Fruit fly (Drosophila melanogaster) whole organism, embryonic: ENCODE results near the gene Nprl3.

Source experiments
- BEAF-32 ChIP-seq: fragments of 200-800 bp; sonication (Bioruptor generic); optimal IDR thresholded peaks from 3 replicates; lab custom pipeline; 2017; ENCODE audit warnings: missing biosample characterization, missing genetic modification characterization, mild to moderate bottlenecking, moderate library complexity, missing genetic modification reagents
- CG11247 ChIP-seq: fragments of 200-800 bp; sonication (Bioruptor generic); IDR thresholded peaks from 2 replicates; pipeline ENCODE4 v1.3.6; 2022; ENCODE audit warnings: missing biosample characterization, missing genetic modification characterization
- CG14050 ChIP-seq: fragments of 200-800 bp; sonication (Bioruptor generic); IDR thresholded peaks from 3 replicates; pipeline ENCODE4 v1.3.6; 2022; ENCODE audit warnings: missing biosample characterization, missing genetic modification characterization
- CG2120 ChIP-seq: fragments of 200-800 bp; sonication (Bioruptor generic); optimal IDR thresholded peaks from 3 replicates; lab custom pipeline; 2016; ENCODE audit warnings: missing biosample characterization, missing genetic modification characterization
- CG32767 ChIP-seq: fragments of 200-800 bp; sonication (Bioruptor generic); IDR thresholded peaks from 2 replicates; pipeline ENCODE4 v1.3.6; 2022; ENCODE audit warnings: missing biosample characterization, missing genetic modification characterization
- CG34376 ChIP-seq: fragments of 200-800 bp; sonication (Bioruptor generic); optimal IDR thresholded peaks from 2 replicates; lab custom pipeline; 2018; ENCODE audit warnings: missing biosample characterization, mild to moderate bottlenecking, missing genetic modification characterization
- CG34422 ChIP-seq: fragments of 200-800 bp; sonication (Bioruptor generic); IDR thresholded peaks from 3 replicates; pipeline ENCODE4 v1.3.6; 2022; ENCODE audit warnings: missing biosample characterization, missing genetic modification characterization
- CG4282 ChIP-seq: fragments of 200-800 bp; sonication (Bioruptor generic); optimal IDR thresholded peaks from 2 replicates; lab custom pipeline; 2016; ENCODE audit warnings: missing biosample characterization, missing genetic modification characterization
- CG4424 ChIP-seq: fragments of 200-800 bp; sonication (Bioruptor generic); optimal IDR thresholded peaks from 3 replicates; lab custom pipeline; 2016; ENCODE audit warnings: missing biosample characterization, missing genetic modification characterization
- CG4617 ChIP-seq: fragments of 200-800 bp; sonication (Bioruptor generic); optimal IDR thresholded peaks from 3 replicates; lab custom pipeline; 2016; ENCODE audit warnings: missing biosample characterization, missing genetic modification characterization, borderline replicate concordance
- CG8924 ChIP-seq: fragments of 200-800 bp; optimal IDR thresholded peaks from 3 replicates; lab custom pipeline; 2019; ENCODE audit warnings: missing biosample characterization, mild to moderate bottlenecking, missing genetic modification characterization, moderate library complexity
- CG8944 ChIP-seq: fragments of 200-800 bp; sonication (Bioruptor generic); optimal IDR thresholded peaks from 3 replicates; lab custom pipeline; 2016; ENCODE audit warnings: missing biosample characterization, missing genetic modification characterization
- CG9727 ChIP-seq: fragments of 200-800 bp; sonication (Bioruptor generic); optimal IDR thresholded peaks from 3 replicates; lab custom pipeline; 2017; ENCODE audit warnings: missing biosample characterization, mild to moderate bottlenecking, missing genetic modification characterization
- Dip3 ChIP-seq: fragments of 200-800 bp; sonication (Bioruptor generic); optimal IDR thresholded peaks from 3 replicates; lab custom pipeline; 2016; ENCODE audit warnings: missing biosample characterization, missing genetic modification characterization
- Fer2 ChIP-seq: fragments of 200-800 bp; sonication (Bioruptor generic); optimal IDR thresholded peaks from 2 replicates; lab custom pipeline; 2018; ENCODE audit warnings: missing biosample characterization, mild to moderate bottlenecking, missing genetic modification characterization, moderate library complexity
- GATAe ChIP-seq: fragments of 200-800 bp; sonication (Bioruptor generic); conservative IDR thresholded peaks from 2 replicates; pipeline ENCODE4 v1.3.6; 2022; ENCODE audit warnings: missing biosample characterization, missing genetic modification characterization
- Hmx ChIP-seq: fragments of 200-800 bp; sonication (Bioruptor generic); optimal IDR thresholded peaks from 2 replicates; lab custom pipeline; 2016; ENCODE audit warnings: missing biosample characterization, missing genetic modification characterization
- Kr ChIP-seq: fragments of 200-800 bp; sonication (Bioruptor generic); optimal IDR thresholded peaks from 2 replicates; lab custom pipeline; 2017; ENCODE audit warnings: missing biosample characterization, mild to moderate bottlenecking, missing genetic modification characterization
- Neu2 ChIP-seq: fragments of 200-800 bp; sonication (Bioruptor generic); optimal IDR thresholded peaks from 3 replicates; lab custom pipeline; 2016; ENCODE audit warnings: missing biosample characterization, missing genetic modification characterization, borderline replicate concordance
- Opbp ChIP-seq: fragments of 200-800 bp; sonication (Bioruptor generic); IDR thresholded peaks from 3 replicates; pipeline ENCODE4 v1.3.6; 2022; ENCODE audit warnings: missing biosample characterization, missing genetic modification characterization; ENCODE audit not compliant: partially characterized antibody
- Pdp1 ChIP-seq, 2 experiments: fragments of 200-800 bp; sonication (Bioruptor generic); optimal IDR thresholded peaks; 3 replicates each; lab custom pipeline; 2016; ENCODE audit warnings: missing biosample characterization in 2 of 2, missing genetic modification characterization in 2 of 2, mild to moderate bottlenecking in 1 of 2, moderate library complexity in 1 of 2
- Taf1 ChIP-seq: fragments of 200-800 bp; sonication (Bioruptor generic); IDR thresholded peaks from 2 replicates; pipeline ENCODE4 v1.3.6; 2022; ENCODE audit warnings: missing biosample characterization, missing genetic modification characterization
- YL-1 ChIP-seq: fragments of 200-800 bp; sonication (Bioruptor generic); optimal IDR thresholded peaks from 3 replicates; lab custom pipeline; 2017; ENCODE audit warnings: missing biosample characterization, mild to moderate bottlenecking, missing genetic modification characterization
- ab ChIP-seq: fragments of 200-800 bp; sonication (Bioruptor generic); optimal IDR thresholded peaks from 2 replicates; lab custom pipeline; 2016; ENCODE audit warnings: missing biosample characterization, missing genetic modification characterization
- ap ChIP-seq: fragments of 200-800 bp; sonication (Bioruptor generic); IDR thresholded peaks from 2 replicates; pipeline ENCODE4 v1.3.6; 2022; ENCODE audit warnings: missing biosample characterization, missing genetic modification characterization
- az2 ChIP-seq: fragments of 200-800 bp; sonication (Bioruptor generic); optimal IDR thresholded peaks from 3 replicates; lab custom pipeline; 2016; ENCODE audit warnings: missing biosample characterization, missing genetic modification characterization
- chinmo ChIP-seq: fragments of 200-800 bp; sonication (Bioruptor generic); IDR thresholded peaks from 4 replicates; pipeline ENCODE4 v1.3.6; 2022; ENCODE audit warnings: missing biosample characterization, missing genetic modification characterization; ENCODE audit not compliant: partially characterized antibody
- croc ChIP-seq: fragments of 200-800 bp; sonication (Bioruptor generic); conservative IDR thresholded peaks from 3 replicates; pipeline ENCODE4 v1.3.6; 2022; ENCODE audit warnings: missing biosample characterization, missing genetic modification characterization
- cwo ChIP-seq: fragments of 200-800 bp; sonication (Bioruptor generic); optimal IDR thresholded peaks from 3 replicates; lab custom pipeline; 2017; ENCODE audit warnings: missing biosample characterization, missing genetic modification characterization, mild to moderate bottlenecking, moderate library complexity, missing genetic modification reagents
- dati ChIP-seq: fragments of 200-800 bp; sonication (Bioruptor generic); IDR thresholded peaks from 2 replicates; pipeline ENCODE4 v1.3.6; 2022; ENCODE audit warnings: missing biosample characterization, missing genetic modification characterization
- esg ChIP-seq: fragments of 200-800 bp; sonication (Bioruptor generic); conservative IDR thresholded peaks from 2 replicates; pipeline ENCODE4 v1.3.6; 2022; ENCODE audit warnings: missing biosample characterization, missing genetic modification characterization
- hkb ChIP-seq, 2 experiments: fragments of 200-800 bp in 1 of 2; fragments of >200 bp in 1 of 2; sonication (Bioruptor generic) in 1 of 2; IDR thresholded peaks in 1 of 2; optimal IDR thresholded peaks in 1 of 2; 2 replicates each; pipeline versions ENCODE4 v1.3.6 to Lab custom; 2017 to 2022; ENCODE audit warnings: missing biosample characterization in 1 of 2, missing genetic modification characterization in 1 of 2
- kah ChIP-seq: fragments of 200-800 bp; sonication (Bioruptor generic); optimal IDR thresholded peaks from 2 replicates; lab custom pipeline; 2018; ENCODE audit warnings: missing biosample characterization, mild to moderate bottlenecking, missing genetic modification characterization
- lab ChIP-seq: fragments of 200-800 bp; sonication (Bioruptor generic); optimal IDR thresholded peaks from 3 replicates; lab custom pipeline; 2017; ENCODE audit warnings: missing biosample characterization, missing genetic modification characterization, mild to moderate bottlenecking, moderate library complexity, missing genetic modification reagents
- lov ChIP-seq, 2 experiments: fragments of 200-800 bp in 1 of 2; fragments of >200 bp in 1 of 2; sonication (Bioruptor generic) in 1 of 2; IDR thresholded peaks in 1 of 2; optimal IDR thresholded peaks in 1 of 2; 2 replicates in 1 of 2; 3 replicates in 1 of 2; pipeline versions ENCODE4 v1.3.6 to Lab custom; 2017 to 2022; ENCODE audit warnings: missing biosample characterization in 1 of 2, missing genetic modification characterization in 1 of 2
- maf-S ChIP-seq: fragments of 200-800 bp; sonication (Bioruptor generic); optimal IDR thresholded peaks from 2 replicates; lab custom pipeline; 2016; ENCODE audit warnings: missing biosample characterization, missing genetic modification characterization
- nerfin-1 ChIP-seq: fragments of 200-800 bp; sonication (Bioruptor generic); optimal IDR thresholded peaks from 3 replicates; lab custom pipeline; 2019; ENCODE audit warnings: missing biosample characterization, mild to moderate bottlenecking, missing genetic modification characterization, moderate library complexity
- pho ChIP-seq: fragments of 200-800 bp; sonication (Bioruptor generic); optimal IDR thresholded peaks from 2 replicates; lab custom pipeline; 2016; ENCODE audit warnings: missing biosample characterization, missing genetic modification characterization
- pita ChIP-seq: fragments of 200-800 bp; sonication (Bioruptor generic); optimal IDR thresholded peaks from 2 replicates; lab custom pipeline; 2017; ENCODE audit warnings: missing biosample characterization, mild to moderate bottlenecking, missing genetic modification characterization
- pros ChIP-seq: fragments of 200-800 bp; sonication (Bioruptor generic); optimal IDR thresholded peaks from 3 replicates; lab custom pipeline; 2019; ENCODE audit warnings: missing biosample characterization, mild to moderate bottlenecking, missing genetic modification characterization, moderate library complexity
- pzg ChIP-seq: fragments of 200-800 bp; sonication (Bioruptor generic); optimal IDR thresholded peaks from 3 replicates; lab custom pipeline; 2018; ENCODE audit warnings: missing biosample characterization, mild to moderate bottlenecking, missing genetic modification characterization, moderate library complexity
- row ChIP-seq: fragments of 200-800 bp; sonication (Bioruptor generic); IDR thresholded peaks from 3 replicates; pipeline ENCODE4 v1.3.6; 2022; ENCODE audit warnings: missing biosample characterization, missing genetic modification characterization
- sens-2 ChIP-seq: fragments of 200-800 bp; sonication (Bioruptor generic); IDR thresholded peaks from 2 replicates; pipeline ENCODE4 v1.3.6; 2022; ENCODE audit warnings: missing biosample characterization, missing genetic modification characterization
- sob ChIP-seq: fragments of 200-800 bp; sonication (Bioruptor generic); IDR thresholded peaks from 2 replicates; pipeline ENCODE4 v1.3.6; 2022; ENCODE audit warnings: missing biosample characterization, missing genetic modification characterization
- sr ChIP-seq: fragments of 200-800 bp; sonication (Bioruptor generic); IDR thresholded peaks from 3 replicates; pipeline ENCODE4 v1.3.6; 2022; ENCODE audit warnings: missing biosample characterization, missing genetic modification characterization
- tgo ChIP-seq: fragments of 200-800 bp; sonication (Bioruptor generic); IDR thresholded peaks from 3 replicates; pipeline ENCODE4 v1.3.6; 2022; ENCODE audit warnings: missing biosample characterization, missing genetic modification characterization
- tll ChIP-seq, 2 experiments: fragments of 200-800 bp in 1 of 2; fragments of >200 bp in 1 of 2; sonication (Bioruptor generic) in 1 of 2; optimal IDR thresholded peaks; 2 replicates each; lab custom pipeline; 2017 to 2019; ENCODE audit warnings: missing biosample characterization in 2 of 2, missing genetic modification characterization in 2 of 2, mild to moderate bottlenecking in 1 of 2, moderate library complexity in 1 of 2
- vnd ChIP-seq: fragments of 200-800 bp; sonication (Bioruptor generic); IDR thresholded peaks from 3 replicates; pipeline ENCODE4 v1.3.6; 2022; ENCODE audit warnings: missing biosample characterization, missing genetic modification characterization; ENCODE audit not compliant: partially characterized antibody
- zfh1 ChIP-seq: fragments of 200-800 bp; sonication (Bioruptor generic); IDR thresholded peaks from 3 replicates; pipeline ENCODE4 v1.3.6; 2022; ENCODE audit warnings: missing biosample characterization, missing genetic modification characterization

Gene Nprl3

dm6 chr3L:14006704-14007126, 5.0 kb upstream of the Nprl3 start (continued):
- TF ChIP-seq Kr: no peak
- TF ChIP-seq pzg (GFP tag; lab: Kevin White, UChicago): peak; percentile 33
- TF ChIP-seq GATAe (GFP tag; lab: Robert Waterston, UW): no peak
- TF ChIP-seq Dip3 (GFP tag; lab: Kevin White, UChicago): no peak
- TF ChIP-seq CG8944 (GFP tag; lab: Kevin White, UChicago): peak; percentile 14
- no peak for TF ChIP-seq lab
- TF ChIP-seq sens-2 (GFP tag; lab: Robert Waterston, UW): no peak
- peak; percentile 7 for TF ChIP-seq CG34376 (GFP tag; lab: Kevin White, UChicago)
- TF ChIP-seq cwo: no peak
- no peak for TF ChIP-seq tll (GFP tag; optimal IDR thresholded peaks at IDR 0.05; lab: Kevin White, UChicago)
- TF ChIP-seq CG11247 (GFP tag; lab: Robert Waterston, UW): 0 out of 2 replicates have a peak, but pooled peaks have one; percentile 16
- no peak for TF ChIP-seq ap (GFP tag; lab: Robert Waterston, UW)
- TF ChIP-seq sr (GFP tag; lab: Robert Waterston, UW): 0 out of 3 replicates have a peak, but pooled peaks have one; percentile 28
- 0 out of 3 replicates have a peak, but pooled peaks have one; percentile 45 for TF ChIP-seq CG34422
- no peak for TF ChIP-seq CG4424 (GFP tag; lab: Kevin White, UChicago)
- TF ChIP-seq CG8924 (tag; lab: Kevin White, UChicago): peak; percentile 26
- TF ChIP-seq BEAF-32 (GFP tag; lab: Kevin White, UChicago): peak; percentile 23
- TF ChIP-seq pros (GFP tag; lab: Kevin White, UChicago): no peak
- peak; percentile 66 for TF ChIP-seq YL-1 (GFP tag; lab: Kevin White, UChicago)
- TF ChIP-seq nerfin-1: peak; percentile 38
- no peak for TF ChIP-seq CG14050 (GFP tag; lab: Robert Waterston, UW)
- 0 out of 2 replicates have a peak, but pooled peaks have one; percentile 6 for TF ChIP-seq CG32767 (GFP tag; lab: Robert Waterston, UW)
- no peak for TF ChIP-seq az2 (GFP tag; lab: Kevin White, UChicago)
- no peak for TF ChIP-seq CG9727
- peak; percentile 88; the same call in 2 of the 4 replicates for TF ChIP-seq chinmo
- TF ChIP-seq tgo: 0 out of 3 replicates have a peak, but pooled peaks have one; percentile 18
- no peak for TF ChIP-seq pita (GFP tag; lab: Kevin White, UChicago)
- no peak for TF ChIP-seq Hmx (GFP tag; lab: Kevin White, UChicago)
- TF ChIP-seq croc (GFP tag; lab: Robert Waterston, UW): no peak
- TF ChIP-seq lov (optimal IDR thresholded peaks at IDR 0.05; lab: Kevin White, UChicago): no peak
- TF ChIP-seq lov (GFP tag; IDR thresholded peaks at IDR 0.05; lab: Robert Waterston, UW): peak; percentile 13; the same call in 1 of the 3 replicates
- TF ChIP-seq esg: no peak
- TF ChIP-seq Neu2 (GFP tag; lab: Kevin White, UChicago): no peak
- TF ChIP-seq Fer2 (tag; lab: Kevin White, UChicago): no peak
- no peak for TF ChIP-seq Taf1 (GFP tag; lab: Robert Waterston, UW)
- TF ChIP-seq CG4282: no peak
- no peak for TF ChIP-seq hkb (optimal IDR thresholded peaks at IDR 0.05; lab: Kevin White, UChicago)
- no peak for TF ChIP-seq hkb (GFP tag; IDR thresholded peaks at IDR 0.05; lab: Robert Waterston, UW)
- peak in 1 of 2 experiments; percentile 100 for TF ChIP-seq Pdp1 (GFP tag; optimal IDR thresholded peaks at IDR 0.05; lab: Kevin White, UChicago)
- no peak for TF ChIP-seq ab
- no peak for TF ChIP-seq maf-S (GFP tag; lab: Kevin White, UChicago)
- peak; percentile 7 for TF ChIP-seq kah
- peak; percentile 67 for TF ChIP-seq row (GFP tag; lab: Robert Waterston, UW)
- no peak for TF ChIP-seq vnd
- TF ChIP-seq sob: peak; percentile 29; the same call in 1 of the 2 replicates
- TF ChIP-seq CG4617 (GFP tag; lab: Kevin White, UChicago): no peak
- 0 out of 3 replicates have a peak, but pooled peaks have one; percentile 25 for TF ChIP-seq zfh1 (GFP tag; lab: Robert Waterston, UW)
- peak; percentile 45 for TF ChIP-seq CG2120 (GFP tag; lab: Kevin White, UChicago)
- no peak for TF ChIP-seq dati
- TF ChIP-seq pho (GFP tag; lab: Kevin White, UChicago): peak; percentile 9
- peak; percentile 19; the same call in 1 of the 3 replicates for TF ChIP-seq Opbp (GFP tag; lab: Robert Waterston, UW)
